Worm (Caenorhabditis elegans) whole organism, late embryonic: ENCODE measurements around the gene F26G1.10.

Experiments
- ceh-31 ChIP-seq: sonication (generic microtip); optimal IDR thresholded peaks from 2 replicates; lab custom pipeline; 2016; ENCODE audit warnings: missing genetic modification characterization, missing compliant biosample characterization
- dve-1 ChIP-seq: sonication (generic microtip); optimal IDR thresholded peaks from 2 replicates; lab custom pipeline; 2017; ENCODE audit warnings: antibody characterized with exemption, mild to moderate bottlenecking, missing genetic modification characterization, missing compliant biosample characterization
- elt-2 ChIP-seq: sonication (generic microtip); optimal IDR thresholded peaks from 2 replicates; lab custom pipeline; 2016; ENCODE audit warnings: missing genetic modification reagents, missing genetic modification characterization, missing compliant biosample characterization
- nfya-1 ChIP-seq: sonication (generic microtip); optimal IDR thresholded peaks from 2 replicates; lab custom pipeline; 2017; ENCODE audit warnings: missing genetic modification characterization, mild to moderate bottlenecking, missing compliant biosample characterization, antibody characterized with exemption, moderate library complexity
- npax-4 ChIP-seq: sonication (generic microtip); optimal IDR thresholded peaks from 2 replicates; lab custom pipeline; 2016; ENCODE audit warnings: missing genetic modification characterization, missing compliant biosample characterization
- pha-2 ChIP-seq: sonication (generic microtip); optimal IDR thresholded peaks from 2 replicates; lab custom pipeline; 2017; ENCODE audit warnings: mild to moderate bottlenecking, missing genetic modification characterization, missing compliant biosample characterization

- no peak for TF ChIP-seq dve-1 (tag; lab: Kevin White, UChicago)
- TF ChIP-seq pha-2 (tag; lab: Kevin White, UChicago) = no peak
- TF ChIP-seq ceh-31 (tag; lab: Kevin White, UChicago) = no peak
- TF ChIP-seq nfya-1 (tag; lab: Kevin White, UChicago) = no peak
- TF ChIP-seq elt-2 = no peak
- TF ChIP-seq npax-4 = no peak
These were observed 7.9 kb upstream of the F26G1.10 start, which contains the start of gene ttm-2 for ce11 chrII:4766284-4766683.
